Worm (Caenorhabditis elegans) whole organism, young adult: Measurements from ENCODE around the gene nstp-3.
A peak's percentile ranks its signal among the peaks of the same experiment; 100 is the strongest.

Experiments
- C06A6.2 ChIP-seq: fragments of 200-800 bp; sonication (Bioruptor generic); conservative IDR thresholded peaks from 2 replicates; pipeline ENCODE4 v1.3.6; 2022; ENCODE audit warnings: missing genetic modification characterization, missing compliant biosample characterization
- F22D6.2 ChIP-seq: sonication (generic microtip); optimal IDR thresholded peaks from 2 replicates; lab custom pipeline; 2016; ENCODE audit warnings: mild to moderate bottlenecking, missing genetic modification characterization, missing compliant biosample characterization
- F49E8.2 ChIP-seq: sonication (generic microtip); optimal IDR thresholded peaks from 3 replicates; lab custom pipeline; 2017; ENCODE audit warnings: missing genetic modification characterization, mild to moderate bottlenecking, missing compliant biosample characterization, antibody characterized with exemption, moderate library complexity; ENCODE audit not compliant: insufficient read depth
- F57A8.1 ChIP-seq: fragments of 200-800 bp; sonication (Bioruptor generic); optimal IDR thresholded peaks from 2 replicates; lab custom pipeline; 2018; ENCODE audit warnings: mild to moderate bottlenecking, missing genetic modification characterization, moderate library complexity, missing compliant biosample characterization
- T07F8.4 ChIP-seq: sonication (generic microtip); optimal IDR thresholded peaks from 2 replicates; lab custom pipeline; 2016; ENCODE audit warnings: mild to moderate bottlenecking, missing genetic modification characterization, moderate library complexity, missing compliant biosample characterization
- ZK185.1 ChIP-seq: sonication (generic microtip); optimal IDR thresholded peaks from 2 replicates; lab custom pipeline; 2016; ENCODE audit warnings: mild to moderate bottlenecking, missing genetic modification characterization, missing compliant biosample characterization; ENCODE audit not compliant: poor library complexity, severe bottlenecking
- ama-1 ChIP-seq, 3 experiments: fragments of 150-350 bp in 1 of 3; sonication (generic microtip) in 2 of 3; optimal IDR thresholded peaks; 2 replicates each; lab custom pipeline; 2014 to 2018; ENCODE audit warnings: missing biosample characterization in 2 of 3, missing genetic modification characterization in 2 of 3, missing genetic modification reagents in 2 of 3
- athp-1 ChIP-seq: sonication (generic microtip); optimal IDR thresholded peaks from 2 replicates; lab custom pipeline; 2017; ENCODE audit warnings: mild to moderate bottlenecking, missing genetic modification characterization, missing compliant biosample characterization
- attf-6 ChIP-seq: fragments of 200-800 bp; sonication (Bioruptor generic); IDR thresholded peaks from 2 replicates; pipeline ENCODE4 v1.3.6; 2022; ENCODE audit warnings: missing genetic modification reagents, missing genetic modification characterization, missing compliant biosample characterization
- bed-1 ChIP-seq: fragments of 200-800 bp; sonication (Bioruptor generic); IDR thresholded peaks from 2 replicates; pipeline ENCODE4 v1.3.6; 2022; ENCODE audit warnings: missing genetic modification reagents, missing genetic modification characterization, missing compliant biosample characterization
- ceh-100 ChIP-seq: fragments of 200-800 bp; sonication (Bioruptor generic); IDR thresholded peaks from 2 replicates; pipeline ENCODE4 v1.3.6; 2022; ENCODE audit warnings: missing genetic modification reagents, missing genetic modification characterization, missing compliant biosample characterization
- ceh-27 ChIP-seq: fragments of 200-800 bp; sonication (Bioruptor generic); optimal IDR thresholded peaks from 2 replicates; lab custom pipeline; 2018; ENCODE audit warnings: mild to moderate bottlenecking, missing genetic modification characterization, moderate library complexity, missing compliant biosample characterization
- ceh-40 ChIP-seq: fragments of 200-800 bp; sonication (Bioruptor generic); IDR thresholded peaks from 2 replicates; pipeline ENCODE4 v1.3.6; 2022; ENCODE audit warnings: missing genetic modification characterization, missing compliant biosample characterization
- ceh-79 ChIP-seq: sonication (generic microtip); optimal IDR thresholded peaks from 2 replicates; lab custom pipeline; 2017; ENCODE audit warnings: mild to moderate bottlenecking, missing genetic modification characterization, missing compliant biosample characterization
- die-1 ChIP-seq: sonication (generic microtip); optimal IDR thresholded peaks from 2 replicates; lab custom pipeline; 2016; ENCODE audit warnings: missing genotype, mild to moderate bottlenecking, missing genetic modification characterization, missing compliant biosample characterization
- dpff-1 ChIP-seq: sonication (generic microtip); optimal IDR thresholded peaks from 2 replicates; lab custom pipeline; 2017; ENCODE audit warnings: mild to moderate bottlenecking, missing genetic modification characterization, missing compliant biosample characterization
- dpl-1 ChIP-seq: fragments of 150-350 bp; optimal IDR thresholded peaks from 2 replicates; lab custom pipeline; 2014; ENCODE audit warnings: missing biosample characterization, missing genetic modification reagents, missing genetic modification characterization
- efl-1 ChIP-seq: fragments of 150-350 bp; optimal IDR thresholded peaks from 2 replicates; lab custom pipeline; 2014; ENCODE audit warnings: missing biosample characterization, missing genetic modification reagents, missing genetic modification characterization
- egl-44 ChIP-seq: fragments of 200-800 bp; sonication (Bioruptor generic); IDR thresholded peaks from 2 replicates; pipeline ENCODE4 v1.3.6; 2022; ENCODE audit warnings: missing genetic modification reagents, missing genetic modification characterization, missing compliant biosample characterization
- him-1 ChIP-seq: sonication (generic microtip); optimal IDR thresholded peaks from 2 replicates; lab custom pipeline; 2016; ENCODE audit warnings: missing genotype, missing genetic modification reagents, missing genetic modification characterization, missing compliant biosample characterization
- hrde-1 ChIP-seq: sonication (generic microtip); optimal IDR thresholded peaks from 2 replicates; lab custom pipeline; 2016; ENCODE audit warnings: missing genetic modification characterization, mild to moderate bottlenecking, missing compliant biosample characterization, moderate library complexity, missing genotype, missing genetic modification reagents, borderline replicate concordance
- hsf-1 ChIP-seq: fragments of 200-800 bp; sonication (Bioruptor generic); IDR thresholded peaks from 2 replicates; pipeline ENCODE4 v1.3.6; 2022; ENCODE audit warnings: missing genetic modification reagents, missing genetic modification characterization, missing compliant biosample characterization
- lag-1 ChIP-seq: fragments of 200-800 bp; sonication (Bioruptor generic); IDR thresholded peaks from 2 replicates; pipeline ENCODE4 v1.3.6; 2022; ENCODE audit warnings: missing genetic modification reagents, missing genetic modification characterization, missing compliant biosample characterization
- lin-40 ChIP-seq: sonication (generic microtip); optimal IDR thresholded peaks from 2 replicates; lab custom pipeline; 2016; ENCODE audit warnings: missing genetic modification characterization, mild to moderate bottlenecking, missing compliant biosample characterization, missing genotype, missing genetic modification reagents
- lin-54 ChIP-seq: fragments of 200-800 bp; sonication (Bioruptor generic); optimal IDR thresholded peaks from 2 replicates; lab custom pipeline; 2018; ENCODE audit warnings: mild to moderate bottlenecking, missing genetic modification characterization, missing compliant biosample characterization
- lir-1 ChIP-seq: fragments of 200-800 bp; sonication (Bioruptor generic); conservative IDR thresholded peaks from 2 replicates; pipeline ENCODE4 v1.3.6; 2022; ENCODE audit warnings: missing genetic modification reagents, missing genetic modification characterization, missing compliant biosample characterization
- madf-10 ChIP-seq: sonication (generic microtip); optimal IDR thresholded peaks from 2 replicates; lab custom pipeline; 2016; ENCODE audit warnings: mild to moderate bottlenecking, missing genetic modification characterization, missing compliant biosample characterization
- madf-3 ChIP-seq: fragments of 200-800 bp; sonication (Bioruptor generic); IDR thresholded peaks from 2 replicates; pipeline ENCODE4 v1.3.6; 2022; ENCODE audit warnings: missing genetic modification reagents, missing genetic modification characterization, missing compliant biosample characterization
- madf-6 ChIP-seq: fragments of 200-800 bp; sonication (Bioruptor generic); IDR thresholded peaks from 2 replicates; pipeline ENCODE4 v1.3.6; 2022; ENCODE audit warnings: missing genetic modification reagents, missing genetic modification characterization, missing compliant biosample characterization
- madf-8 ChIP-seq: fragments of 200-800 bp; sonication (Bioruptor generic); conservative IDR thresholded peaks from 2 replicates; pipeline ENCODE4 v1.3.6; 2022; ENCODE audit warnings: missing genetic modification reagents, missing genetic modification characterization, missing compliant biosample characterization
- mcd-1 ChIP-seq: fragments of 200-800 bp; sonication (Bioruptor generic); IDR thresholded peaks from 2 replicates; pipeline ENCODE4 v1.3.6; 2022; ENCODE audit warnings: missing genetic modification reagents, missing genetic modification characterization, missing compliant biosample characterization
- nfya-1 ChIP-seq: sonication (generic microtip); optimal IDR thresholded peaks from 2 replicates; lab custom pipeline; 2017; ENCODE audit warnings: antibody characterized with exemption, missing compliant biosample characterization, missing genetic modification characterization, borderline replicate concordance; ENCODE audit not compliant: insufficient read depth
- nhr-120 ChIP-seq: fragments of 200-800 bp; sonication (Bioruptor generic); IDR thresholded peaks from 2 replicates; pipeline ENCODE4 v1.3.6; 2022; ENCODE audit warnings: missing genetic modification characterization, missing compliant biosample characterization
- nhr-80 ChIP-seq: sonication (generic microtip); optimal IDR thresholded peaks from 2 replicates; lab custom pipeline; 2016; ENCODE audit warnings: missing genetic modification characterization, missing compliant biosample characterization
- repo-1 ChIP-seq: sonication (generic microtip); optimal IDR thresholded peaks from 2 replicates; lab custom pipeline; 2017; ENCODE audit warnings: mild to moderate bottlenecking, missing genetic modification characterization, missing compliant biosample characterization
- rpc-1 ChIP-seq, 2 experiments: fragments of 150-350 bp in 1 of 2; sonication (generic microtip) in 1 of 2; optimal IDR thresholded peaks; 2 replicates each; lab custom pipeline; 2014 to 2018; ENCODE audit warnings: missing biosample characterization in 1 of 2, missing genetic modification characterization in 1 of 2, missing genetic modification reagents in 1 of 2, missing genotype in 1 of 2
- sdz-38 ChIP-seq: sonication (generic microtip); optimal IDR thresholded peaks from 2 replicates; lab custom pipeline; 2016; ENCODE audit warnings: missing genotype, missing genetic modification characterization, missing compliant biosample characterization
- snpc-1.1 ChIP-seq: sonication (generic microtip); optimal IDR thresholded peaks from 2 replicates; lab custom pipeline; 2017; ENCODE audit warnings: missing genetic modification characterization, mild to moderate bottlenecking, missing compliant biosample characterization, antibody characterized with exemption, moderate library complexity, missing genotype, missing genetic modification reagents; ENCODE audit not compliant: insufficient read depth
- tbp1 ChIP-seq: fragments of 200-800 bp; sonication (Bioruptor generic); optimal IDR thresholded peaks from 2 replicates; lab custom pipeline; 2018; ENCODE audit warnings: mild to moderate bottlenecking, missing genetic modification characterization, missing compliant biosample characterization
- xnd-1 ChIP-seq: sonication (generic microtip); optimal IDR thresholded peaks from 2 replicates; lab custom pipeline; 2016; ENCODE audit warnings: missing genotype, missing genetic modification reagents, missing genetic modification characterization, missing compliant biosample characterization
- zim-3 ChIP-seq: sonication (generic microtip); optimal IDR thresholded peaks from 2 replicates; lab custom pipeline; 2017; ENCODE audit warnings: mild to moderate bottlenecking, missing genetic modification characterization, moderate library complexity, missing compliant biosample characterization

The nstp-3 gene

ce11 chrV:5772503-5772902 is 25.5 kb downstream of the nstp-3 start:
- TF ChIP-seq ama-1 (optimal IDR thresholded peaks at IDR 0.05; lab: Kevin White, UChicago), result no peak
- TF ChIP-seq ama-1 (GFP tag; optimal IDR thresholded peaks at IDR 0.05; lab: Kevin White, UChicago), result peak in 1 of 2 experiments; percentile 11
- peak; percentile 45; the same call in 1 of the 2 replicates for TF ChIP-seq madf-6 (GFP tag; lab: Robert Waterston, UW)
- TF ChIP-seq athp-1 (tag; lab: Kevin White, UChicago), result no peak
- peak; percentile 61 for TF ChIP-seq him-1 (tag; lab: Kevin White, UChicago)
- no peak for TF ChIP-seq mcd-1 (GFP tag; lab: Robert Waterston, UW)
- peak; percentile 38 for TF ChIP-seq F49E8.2 (tag; lab: Kevin White, UChicago)
- TF ChIP-seq hrde-1 (tag; lab: Kevin White, UChicago), result peak; percentile 57
- TF ChIP-seq hsf-1 (GFP tag; lab: Robert Waterston, UW), result 0 out of 2 replicates have a peak, but pooled peaks have one; percentile 9
- TF ChIP-seq lir-1 (GFP tag; lab: Robert Waterston, UW), result no peak

ce11 chrV:5771627-5772026 is 26.4 kb downstream of the nstp-3 start, which contains the start of gene F44E7.3:
Gene F44E7.3 (plus strand): TSS chrV:5771945.
- 0 out of 2 replicates have a peak, but pooled peaks have one; percentile 24 for TF ChIP-seq madf-3
- peak; percentile 27 for TF ChIP-seq ama-1 (optimal IDR thresholded peaks at IDR 0.05; lab: Kevin White, UChicago)
- no peak for TF ChIP-seq ama-1 (GFP tag; optimal IDR thresholded peaks at IDR 0.05; lab: Kevin White, UChicago)
- TF ChIP-seq C06A6.2 (GFP tag; lab: Robert Waterston, UW), result no peak
- no peak for TF ChIP-seq ceh-27 (GFP tag; lab: Kevin White, UChicago)

- no peak for TF ChIP-seq lin-54
- no peak for TF ChIP-seq bed-1 (GFP tag; lab: Robert Waterston, UW)
- TF ChIP-seq attf-6, result no peak
- TF ChIP-seq egl-44 (GFP tag; lab: Robert Waterston, UW), result no peak
- TF ChIP-seq ceh-100 (GFP tag; lab: Robert Waterston, UW), result no peak
- TF ChIP-seq nhr-80, result no peak
- TF ChIP-seq dpl-1 (GFP tag; lab: Kevin White, UChicago), result no peak
- TF ChIP-seq ZK185.1 (tag; lab: Kevin White, UChicago), result no peak
- no peak for TF ChIP-seq snpc-1.1 (tag; lab: Kevin White, UChicago)
- no peak for TF ChIP-seq lin-40
- no peak for TF ChIP-seq T07F8.4 (tag; lab: Kevin White, UChicago)
- no peak for TF ChIP-seq ceh-40 (GFP tag; lab: Robert Waterston, UW)
- no peak for TF ChIP-seq nfya-1 (tag; lab: Kevin White, UChicago)
- TF ChIP-seq tbp1 (GFP tag; lab: Kevin White, UChicago), result no peak
- TF ChIP-seq madf-8 (GFP tag; lab: Robert Waterston, UW), result no peak; the same call in 1 of the 2 replicates
- no peak for TF ChIP-seq hrde-1 (tag; lab: Kevin White, UChicago)
- TF ChIP-seq F57A8.1 (GFP tag; lab: Kevin White, UChicago), result no peak
- no peak for TF ChIP-seq ceh-79 (tag; lab: Kevin White, UChicago)
Measured at ce11 chrV:5769999-5770398, 28.0 kb downstream of the nstp-3 start.

ce11 chrV:5769500-5769899 is 28.5 kb downstream of the nstp-3 start:
- TF ChIP-seq nhr-80 (peak; percentile 44), lag-1 (no peak)
- TF ChIP-seq, all 124 proteins: peak for 1

- TF ChIP-seq nfya-1 (tag; lab: Kevin White, UChicago) (no peak), efl-1 (GFP tag; lab: Kevin White, UChicago) (no peak), zim-3 (no peak), die-1 (tag; lab: Kevin White, UChicago) (peak; percentile 26), nhr-120 (GFP tag; lab: Robert Waterston, UW) (no peak), madf-10 (tag; lab: Kevin White, UChicago) (no peak), sdz-38 (tag; lab: Kevin White, UChicago) (no peak), repo-1 (no peak), F22D6.2 (tag; lab: Kevin White, UChicago) (peak; percentile 64), dpff-1 (no peak), rpc-1 (optimal IDR thresholded peaks at IDR 0.05; lab: Kevin White, UChicago) (no peak), rpc-1 (tag; optimal IDR thresholded peaks at IDR 0.05; lab: Kevin White, UChicago) (no peak), xnd-1 (tag; lab: Kevin White, UChicago) (no peak)
Measured at ce11 chrV:5768292-5768695, 29.7 kb downstream of the nstp-3 start.
